Fruit fly (Drosophila melanogaster) whole organism, embryonic: Measurements from ENCODE around the gene Dpp10.
A peak's percentile ranks its signal among the peaks of the same experiment; 100 is the strongest.

Experiments
- Asciz ChIP-seq: fragments of 200-800 bp; sonication (Bioruptor generic); optimal IDR thresholded peaks from 2 replicates; lab custom pipeline; 2017; ENCODE audit warnings: missing biosample characterization, mild to moderate bottlenecking, missing genetic modification characterization, missing genetic modification reagents
- B-H1 ChIP-seq: fragments of 200-800 bp; sonication (Bioruptor generic); IDR thresholded peaks from 3 replicates; pipeline ENCODE4 v1.3.6; 2022; ENCODE audit warnings: missing biosample characterization, missing genetic modification characterization
- CG10147 ChIP-seq: fragments of 200-800 bp; sonication (Bioruptor generic); optimal IDR thresholded peaks from 2 replicates; lab custom pipeline; 2019; ENCODE audit warnings: missing biosample characterization, mild to moderate bottlenecking, missing genetic modification characterization, moderate library complexity
- CG10209 ChIP-seq: fragments of 200-800 bp; sonication (Bioruptor generic); optimal IDR thresholded peaks from 3 replicates; lab custom pipeline; 2017; ENCODE audit warnings: missing biosample characterization, mild to moderate bottlenecking, missing genetic modification characterization, missing genetic modification reagents
- CG11085 ChIP-seq: fragments of 200-800 bp; sonication (Bioruptor generic); IDR thresholded peaks from 2 replicates; pipeline ENCODE4 v1.3.6; 2022; ENCODE audit warnings: missing biosample characterization, missing genetic modification characterization
- CG1233 ChIP-seq: fragments of 200-800 bp; sonication (Bioruptor generic); optimal IDR thresholded peaks from 4 replicates; lab custom pipeline; 2018; ENCODE audit warnings: missing biosample characterization, mild to moderate bottlenecking, missing genetic modification characterization
- CG13123 ChIP-seq: fragments of 200-800 bp; sonication (Bioruptor generic); optimal IDR thresholded peaks from 2 replicates; lab custom pipeline; 2016; ENCODE audit warnings: missing biosample characterization, missing genetic modification characterization
- CG13424 ChIP-seq: fragments of 200-800 bp; sonication (Bioruptor generic); optimal IDR thresholded peaks from 2 replicates; lab custom pipeline; 2019; ENCODE audit warnings: missing biosample characterization, mild to moderate bottlenecking, missing genetic modification characterization, moderate library complexity
- CG14710 ChIP-seq: fragments of 200-800 bp; sonication (Bioruptor generic); optimal IDR thresholded peaks from 3 replicates; lab custom pipeline; 2019; ENCODE audit warnings: missing biosample characterization, mild to moderate bottlenecking, missing genetic modification characterization, moderate library complexity
- CG17361 ChIP-seq: fragments of 200-800 bp; sonication (Bioruptor generic); IDR thresholded peaks from 3 replicates; pipeline ENCODE4 v1.3.6; 2022; ENCODE audit warnings: missing biosample characterization, missing genetic modification characterization
- CG1792 ChIP-seq: fragments of 200-800 bp; sonication (Bioruptor generic); optimal IDR thresholded peaks from 2 replicates; lab custom pipeline; 2016; ENCODE audit warnings: missing biosample characterization, missing genetic modification characterization
- CG18764 ChIP-seq: fragments of 200-800 bp; sonication (Bioruptor generic); optimal IDR thresholded peaks from 3 replicates; lab custom pipeline; 2016; ENCODE audit warnings: missing biosample characterization, missing genetic modification characterization
- CG4282 ChIP-seq: fragments of 200-800 bp; sonication (Bioruptor generic); optimal IDR thresholded peaks from 2 replicates; lab custom pipeline; 2016; ENCODE audit warnings: missing biosample characterization, missing genetic modification characterization
- CG4328 ChIP-seq: fragments of 200-800 bp; sonication (Bioruptor generic); optimal IDR thresholded peaks from 3 replicates; lab custom pipeline; 2017; ENCODE audit warnings: missing biosample characterization, missing genetic modification reagents, missing genetic modification characterization
- CG4707 ChIP-seq: fragments of 200-800 bp; sonication (Bioruptor generic); optimal IDR thresholded peaks from 2 replicates; lab custom pipeline; 2018; ENCODE audit warnings: missing biosample characterization, mild to moderate bottlenecking, missing genetic modification characterization, moderate library complexity
- CG5953 ChIP-seq: fragments of 200-800 bp; sonication (Bioruptor generic); IDR thresholded peaks from 2 replicates; pipeline ENCODE4 v1.3.6; 2022; ENCODE audit warnings: missing biosample characterization, missing genetic modification characterization
- CG6272 ChIP-seq: fragments of 200-800 bp; sonication (Bioruptor generic); IDR thresholded peaks from 2 replicates; pipeline ENCODE4 v1.3.6; 2022; ENCODE audit warnings: missing biosample characterization, missing genetic modification characterization
- CG6765 ChIP-seq: fragments of 200-800 bp; sonication (Bioruptor generic); optimal IDR thresholded peaks from 3 replicates; lab custom pipeline; 2017; ENCODE audit warnings: missing biosample characterization, mild to moderate bottlenecking, missing genetic modification characterization
- CG7372 ChIP-seq: fragments of 200-800 bp; sonication (Bioruptor generic); IDR thresholded peaks from 2 replicates; pipeline ENCODE4 v1.3.6; 2022; ENCODE audit warnings: missing biosample characterization, missing genetic modification characterization
- CG7745 ChIP-seq: fragments of 200-800 bp; sonication (Bioruptor generic); optimal IDR thresholded peaks from 2 replicates; lab custom pipeline; 2018; ENCODE audit warnings: missing biosample characterization, mild to moderate bottlenecking, missing genetic modification characterization, moderate library complexity
- CG8290 ChIP-seq, 3 experiments: fragments of 200-800 bp; sonication (Bioruptor generic); optimal IDR thresholded peaks; 2 replicates each; lab custom pipeline; 2016 to 2019; ENCODE audit warnings: missing biosample characterization in 3 of 3, missing genetic modification characterization in 3 of 3, mild to moderate bottlenecking in 2 of 3, moderate library complexity in 1 of 3
- CG8944 ChIP-seq: fragments of 200-800 bp; sonication (Bioruptor generic); optimal IDR thresholded peaks from 3 replicates; lab custom pipeline; 2016; ENCODE audit warnings: missing biosample characterization, missing genetic modification characterization
- CG9797 ChIP-seq: fragments of 200-800 bp; sonication (Bioruptor generic); optimal IDR thresholded peaks from 3 replicates; lab custom pipeline; 2018; ENCODE audit warnings: missing biosample characterization, mild to moderate bottlenecking, missing genetic modification characterization
- CHES-1-like ChIP-seq: fragments of 200-800 bp; sonication (Bioruptor generic); optimal IDR thresholded peaks from 2 replicates; lab custom pipeline; 2016; ENCODE audit warnings: missing biosample characterization, missing genetic modification characterization
- D19A ChIP-seq: fragments of 200-800 bp; optimal IDR thresholded peaks from 3 replicates; lab custom pipeline; 2019; ENCODE audit warnings: missing biosample characterization, mild to moderate bottlenecking, missing genetic modification characterization, moderate library complexity
- Dad ChIP-seq: fragments of 200-800 bp; sonication (Bioruptor generic); optimal IDR thresholded peaks from 3 replicates; lab custom pipeline; 2016; ENCODE audit warnings: missing biosample characterization, missing genetic modification characterization
- Doc2 ChIP-seq: fragments of 200-800 bp; sonication (Bioruptor generic); IDR thresholded peaks from 2 replicates; pipeline ENCODE4 v1.3.6; 2022; ENCODE audit warnings: missing biosample characterization, missing genetic modification characterization
- GATAe ChIP-seq: fragments of 200-800 bp; sonication (Bioruptor generic); conservative IDR thresholded peaks from 2 replicates; pipeline ENCODE4 v1.3.6; 2022; ENCODE audit warnings: missing biosample characterization, missing genetic modification characterization
- HLH54F ChIP-seq: fragments of 200-800 bp; sonication (Bioruptor generic); optimal IDR thresholded peaks from 3 replicates; lab custom pipeline; 2016; ENCODE audit warnings: missing biosample characterization, missing genetic modification characterization
- Lhr ChIP-seq: fragments of 200-800 bp; sonication (Bioruptor generic); optimal IDR thresholded peaks from 3 replicates; lab custom pipeline; 2017; ENCODE audit warnings: mild to moderate bottlenecking, missing biosample characterization, missing genetic modification reagents, missing genetic modification characterization
- MTF-1 ChIP-seq: fragments of 200-800 bp; sonication (Bioruptor generic); optimal IDR thresholded peaks from 2 replicates; lab custom pipeline; 2018; ENCODE audit warnings: missing biosample characterization, mild to moderate bottlenecking, missing genetic modification characterization, borderline replicate concordance
- NK7.1 ChIP-seq: fragments of 200-800 bp; sonication (Bioruptor generic); optimal IDR thresholded peaks from 3 replicates; lab custom pipeline; 2016; ENCODE audit warnings: missing biosample characterization, missing genetic modification characterization
- Nf-YB ChIP-seq: fragments of 200-800 bp; sonication (Bioruptor generic); optimal IDR thresholded peaks from 3 replicates; lab custom pipeline; 2019; ENCODE audit warnings: missing biosample characterization, mild to moderate bottlenecking, missing genetic modification characterization, moderate library complexity
- Optix ChIP-seq: fragments of 200-800 bp; sonication (Bioruptor generic); IDR thresholded peaks from 3 replicates; pipeline ENCODE4 v1.3.6; 2022; ENCODE audit warnings: missing biosample characterization, missing genetic modification characterization
- Side ChIP-seq: fragments of 200-800 bp; sonication (Bioruptor generic); optimal IDR thresholded peaks from 2 replicates; lab custom pipeline; 2016; ENCODE audit warnings: missing biosample characterization, missing genetic modification characterization
- Sin3A ChIP-seq: fragments of >200 bp; optimal IDR thresholded peaks from 2 replicates; lab custom pipeline; 2018
- Sry-δ ChIP-seq: fragments of 200-800 bp; sonication (Bioruptor generic); optimal IDR thresholded peaks from 2 replicates; lab custom pipeline; 2016; ENCODE audit warnings: missing biosample characterization, missing genetic modification characterization
- Tbp ChIP-seq: fragments of >200 bp; optimal IDR thresholded peaks from 2 replicates; lab custom pipeline; 2018; ENCODE audit warnings: missing biosample characterization, missing genetic modification characterization
- bigmax ChIP-seq: fragments of 200-800 bp; sonication (Bioruptor generic); optimal IDR thresholded peaks from 2 replicates; lab custom pipeline; 2018; ENCODE audit warnings: missing biosample characterization, mild to moderate bottlenecking, missing genetic modification characterization
- chn ChIP-seq: fragments of 200-800 bp; sonication (Bioruptor generic); optimal IDR thresholded peaks from 2 replicates; lab custom pipeline; 2016; ENCODE audit warnings: missing biosample characterization, missing genetic modification characterization
- dm ChIP-seq: fragments of 200-800 bp; sonication (Bioruptor generic); optimal IDR thresholded peaks from 3 replicates; lab custom pipeline; 2016; ENCODE audit warnings: missing biosample characterization, missing genetic modification characterization
- ems ChIP-seq: fragments of 200-800 bp; sonication (Bioruptor generic); optimal IDR thresholded peaks from 3 replicates; lab custom pipeline; 2016; ENCODE audit warnings: missing biosample characterization, missing genetic modification characterization
- fd64A ChIP-seq: fragments of 200-800 bp; sonication (Bioruptor generic); optimal IDR thresholded peaks from 3 replicates; lab custom pipeline; 2018; ENCODE audit warnings: missing biosample characterization, mild to moderate bottlenecking, missing genetic modification characterization
- fd96Cb ChIP-seq: fragments of 200-800 bp; sonication (Bioruptor generic); optimal IDR thresholded peaks from 2 replicates; lab custom pipeline; 2018; ENCODE audit warnings: missing biosample characterization, mild to moderate bottlenecking, missing genetic modification characterization, moderate library complexity
- ken ChIP-seq: fragments of 200-800 bp; sonication (Bioruptor generic); IDR thresholded peaks from 3 replicates; pipeline ENCODE4 v1.3.6; 2022; ENCODE audit warnings: missing biosample characterization, missing genetic modification characterization
- slp2 ChIP-seq: fragments of 200-800 bp; sonication (Bioruptor generic); optimal IDR thresholded peaks from 2 replicates; lab custom pipeline; 2016; ENCODE audit warnings: missing biosample characterization, missing genetic modification characterization
- sr ChIP-seq: fragments of 200-800 bp; sonication (Bioruptor generic); IDR thresholded peaks from 3 replicates; pipeline ENCODE4 v1.3.6; 2022; ENCODE audit warnings: missing biosample characterization, missing genetic modification characterization
- stc ChIP-seq: fragments of 200-800 bp; sonication (Bioruptor generic); IDR thresholded peaks from 2 replicates; pipeline ENCODE4 v1.3.6; 2022; ENCODE audit warnings: missing biosample characterization, missing genetic modification characterization
- tio ChIP-seq: fragments of 200-800 bp; sonication (Bioruptor generic); optimal IDR thresholded peaks from 2 replicates; lab custom pipeline; 2017; ENCODE audit warnings: missing biosample characterization, missing genetic modification characterization, inconsistent platforms
- vvl ChIP-seq: fragments of 200-800 bp; sonication (Bioruptor generic); IDR thresholded peaks from 2 replicates; pipeline ENCODE4 v1.3.6; 2022; ENCODE audit warnings: missing biosample characterization, missing genetic modification characterization
- zen ChIP-seq: fragments of 200-800 bp; sonication (Bioruptor generic); optimal IDR thresholded peaks from 3 replicates; lab custom pipeline; 2018; ENCODE audit warnings: missing biosample characterization, mild to moderate bottlenecking, missing genetic modification characterization, moderate library complexity

Gene Dpp10

DNA sequence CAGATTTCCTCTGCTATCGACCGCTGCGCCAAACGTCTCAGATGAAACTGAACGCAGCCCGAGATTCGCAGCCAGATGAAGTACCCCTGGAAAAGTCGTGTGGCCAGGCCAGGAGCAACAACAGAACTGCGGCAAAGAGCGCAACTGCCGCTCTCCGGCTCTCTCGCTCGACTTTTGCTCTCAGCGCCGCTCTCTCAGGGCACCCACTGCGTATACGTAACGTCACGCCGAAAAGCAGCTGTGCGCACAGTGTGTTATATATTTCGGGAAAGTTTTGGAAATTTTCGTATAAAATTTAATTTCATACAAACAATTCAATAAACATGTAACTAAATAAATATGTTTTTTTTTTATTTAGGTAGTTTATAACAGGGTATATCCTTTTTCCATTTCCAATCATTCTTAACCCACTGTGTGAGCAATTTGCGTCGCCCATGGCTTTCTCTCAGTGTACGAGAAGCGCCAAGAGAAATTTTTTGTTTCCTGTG lies at the start of gene Dpp10 (continued):
- TF ChIP-seq D19A (tag; lab: Kevin White, UChicago) (peak; percentile 77), CG17361 (GFP tag; lab: Robert Waterston, UW) (peak; percentile 83; the same call in 2 of the 3 replicates), CG10209 (peak; percentile 91), bigmax (GFP tag; lab: Kevin White, UChicago) (peak; percentile 1), CG7745 (tag; lab: Kevin White, UChicago) (no peak), ems (GFP tag; lab: Kevin White, UChicago) (peak; percentile 91), CG13123 (GFP tag; lab: Kevin White, UChicago) (peak; percentile 54), CG5953 (peak; percentile 86), CG4328 (peak; percentile 79), CG1233 (peak; percentile 81), Tbp (GFP tag; lab: Kevin White, UChicago) (no peak), Doc2 (GFP tag; lab: Robert Waterston, UW) (peak; percentile 87), dm (GFP tag; lab: Kevin White, UChicago) (peak; percentile 43), fd96Cb (tag; lab: Kevin White, UChicago) (peak; percentile 77), Sin3A (lab: Kevin White, UChicago) (no peak), HLH54F (GFP tag; lab: Kevin White, UChicago) (peak; percentile 93), CHES-1-like (GFP tag; lab: Kevin White, UChicago) (peak; percentile 84), B-H1 (GFP tag; lab: Robert Waterston, UW) (peak; percentile 92), CG4282 (GFP tag; lab: Kevin White, UChicago) (peak; percentile 77), Side (GFP tag; lab: Kevin White, UChicago) (peak; percentile 0), GATAe (GFP tag; lab: Robert Waterston, UW) (peak; percentile 92), NK7.1 (GFP tag; lab: Kevin White, UChicago) (peak; percentile 75), CG13424 (peak; percentile 96), CG11085 (GFP tag; lab: Robert Waterston, UW) (peak; percentile 95), stc (GFP tag; lab: Robert Waterston, UW) (peak; percentile 95), Nf-YB (GFP tag; lab: Kevin White, UChicago) (peak; percentile 41), Lhr (GFP tag; lab: Kevin White, UChicago) (peak; percentile 9), CG10147 (GFP tag; lab: Kevin White, UChicago) (peak; percentile 85), sr (GFP tag; lab: Robert Waterston, UW) (peak; percentile 65; the same call in 1 of the 3 replicates), CG1792 (GFP tag; lab: Kevin White, UChicago) (peak; percentile 83), CG8944 (GFP tag; lab: Kevin White, UChicago) (peak; percentile 85), CG4707 (GFP tag; lab: Kevin White, UChicago) (peak; percentile 59), CG8290 (GFP tag; optimal IDR thresholded peaks at IDR 0.05; lab: Kevin White, UChicago) (peak; percentile 2), CG8290 (tag; optimal IDR thresholded peaks at IDR 0.05; lab: Kevin White, UChicago) (peak in 1 of 2 experiments; percentile 75), CG18764 (GFP tag; lab: Kevin White, UChicago) (peak; percentile 75), CG6765 (GFP tag; lab: Kevin White, UChicago) (peak; percentile 85), ken (GFP tag; lab: Robert Waterston, UW) (peak; percentile 93), zen (tag; lab: Kevin White, UChicago) (peak; percentile 61), CG6272 (peak; percentile 92), CG9797 (no peak), tio (GFP tag; lab: Kevin White, UChicago) (peak; percentile 86), chn (GFP tag; lab: Kevin White, UChicago) (peak; percentile 88), Asciz (GFP tag; lab: Kevin White, UChicago) (peak; percentile 78), MTF-1 (GFP tag; lab: Kevin White, UChicago) (peak; percentile 25), vvl (GFP tag; lab: Robert Waterston, UW) (peak; percentile 97), Optix (GFP tag; lab: Robert Waterston, UW) (peak; percentile 90), Sry-δ (GFP tag; lab: Kevin White, UChicago) (peak; percentile 49), slp2 (GFP tag; lab: Kevin White, UChicago) (peak; percentile 63), Dad (peak; percentile 91), fd64A (peak; percentile 36), CG7372 (GFP tag; lab: Robert Waterston, UW) (peak; percentile 98), CG14710 (tag; lab: Kevin White, UChicago) (no peak)
